Fruit fly (Drosophila melanogaster) whole organism, prepupa: ENCODE data around the gene CG33939.

Source experiments
- Blimp-1 ChIP-seq: fragments of 200-800 bp; sonication (Bioruptor generic); optimal IDR thresholded peaks from 3 replicates; lab custom pipeline; 2017; ENCODE audit warnings: missing biosample characterization, missing genetic modification characterization, mild to moderate bottlenecking, moderate library complexity, missing genetic modification reagents
- CG10669 ChIP-seq: fragments of 200-800 bp; sonication (Bioruptor generic); optimal IDR thresholded peaks from 3 replicates; lab custom pipeline; 2018; ENCODE audit warnings: missing biosample characterization, mild to moderate bottlenecking, missing genetic modification characterization, moderate library complexity
- CG11762 ChIP-seq: fragments of 200-800 bp; sonication (Bioruptor generic); optimal IDR thresholded peaks from 3 replicates; lab custom pipeline; 2016; ENCODE audit warnings: missing biosample characterization, missing genetic modification characterization; ENCODE audit not compliant: insufficient read depth
- CG11902 ChIP-seq: fragments of 200-800 bp; sonication (Bioruptor generic); optimal IDR thresholded peaks from 3 replicates; lab custom pipeline; 2016; ENCODE audit warnings: missing biosample characterization, missing genetic modification characterization
- CG15336 ChIP-seq: fragments of 200-800 bp; sonication (Bioruptor generic); IDR thresholded peaks from 2 replicates; pipeline ENCODE4 v1.3.6; 2022; ENCODE audit warnings: missing biosample characterization, missing genetic modification characterization
- CG1621 ChIP-seq: fragments of 200-800 bp; sonication (Bioruptor generic); optimal IDR thresholded peaks from 3 replicates; lab custom pipeline; 2018; ENCODE audit warnings: missing biosample characterization, mild to moderate bottlenecking, missing genetic modification characterization
- CG3032 ChIP-seq: fragments of 200-800 bp; optimal IDR thresholded peaks from 2 replicates; lab custom pipeline; 2019; ENCODE audit warnings: missing biosample characterization, mild to moderate bottlenecking, missing genetic modification characterization, moderate library complexity
- CG31627 ChIP-seq: fragments of 200-800 bp; sonication (Bioruptor generic); optimal IDR thresholded peaks from 3 replicates; lab custom pipeline; 2016; ENCODE audit warnings: missing biosample characterization, missing genetic modification characterization
- CG32006 ChIP-seq: fragments of 200-800 bp; sonication (Bioruptor generic); optimal IDR thresholded peaks from 3 replicates; lab custom pipeline; 2017; ENCODE audit warnings: missing biosample characterization, mild to moderate bottlenecking, missing genetic modification characterization
- CG3919 ChIP-seq: fragments of 200-800 bp; sonication (Bioruptor generic); optimal IDR thresholded peaks from 3 replicates; lab custom pipeline; 2016; ENCODE audit warnings: missing biosample characterization, missing genetic modification characterization
- CG4318 ChIP-seq: fragments of 200-800 bp; sonication (Bioruptor generic); optimal IDR thresholded peaks from 3 replicates; lab custom pipeline; 2017; ENCODE audit warnings: missing biosample characterization, mild to moderate bottlenecking, missing genetic modification characterization
- CG6276 ChIP-seq: fragments of 200-800 bp; sonication (Bioruptor generic); optimal IDR thresholded peaks from 2 replicates; lab custom pipeline; 2017; ENCODE audit warnings: missing biosample characterization, mild to moderate bottlenecking, missing genetic modification characterization
- CG6792 ChIP-seq: fragments of 200-800 bp; sonication (Bioruptor generic); optimal IDR thresholded peaks from 3 replicates; lab custom pipeline; 2016; ENCODE audit warnings: missing biosample characterization, missing genetic modification characterization
- CG6808 ChIP-seq: fragments of 200-800 bp; sonication (Bioruptor generic); optimal IDR thresholded peaks from 3 replicates; lab custom pipeline; 2017; ENCODE audit warnings: missing biosample characterization, missing genetic modification characterization, mild to moderate bottlenecking, moderate library complexity, missing genetic modification reagents
- CG6854 ChIP-seq: fragments of 200-800 bp; sonication (Bioruptor generic); optimal IDR thresholded peaks from 2 replicates; lab custom pipeline; 2017; ENCODE audit warnings: missing biosample characterization, mild to moderate bottlenecking, missing genetic modification characterization
- CG7368 ChIP-seq: fragments of 200-800 bp; sonication (Bioruptor generic); optimal IDR thresholded peaks from 3 replicates; lab custom pipeline; 2016; ENCODE audit warnings: missing biosample characterization, missing genetic modification characterization
- CG8119 ChIP-seq: fragments of 200-800 bp; sonication (Bioruptor generic); IDR thresholded peaks from 3 replicates; pipeline ENCODE4 v1.3.6; 2022; ENCODE audit warnings: missing biosample characterization, missing genetic modification characterization
- CG8319 ChIP-seq: fragments of 200-800 bp; sonication (Bioruptor generic); optimal IDR thresholded peaks from 3 replicates; lab custom pipeline; 2016; ENCODE audit warnings: missing biosample characterization, missing genetic modification characterization
- CG8632 ChIP-seq: fragments of 200-800 bp; sonication (Bioruptor generic); optimal IDR thresholded peaks from 3 replicates; lab custom pipeline; 2016; ENCODE audit warnings: missing biosample characterization, missing genetic modification characterization
- CG9139 ChIP-seq: fragments of 200-800 bp; sonication (Bioruptor generic); optimal IDR thresholded peaks from 3 replicates; lab custom pipeline; 2017; ENCODE audit warnings: missing biosample characterization, mild to moderate bottlenecking, missing genetic modification characterization
- Eip75B ChIP-seq: fragments of 200-800 bp; sonication (Bioruptor generic); optimal IDR thresholded peaks from 3 replicates; lab custom pipeline; 2016; ENCODE audit warnings: missing biosample characterization, missing genetic modification characterization
- Eip78C ChIP-seq: fragments of 200-800 bp; sonication (Bioruptor generic); peaks from one replicate; lab custom pipeline; 2016; ENCODE audit warnings: missing biosample characterization, missing genetic modification characterization
- Eip93F ChIP-seq: fragments of 200-800 bp; sonication (Bioruptor generic); optimal IDR thresholded peaks from 2 replicates; lab custom pipeline; 2016; ENCODE audit warnings: missing biosample characterization, mild to moderate bottlenecking, missing genetic modification characterization
- Ets21C ChIP-seq: fragments of 200-800 bp; sonication (Bioruptor generic); optimal IDR thresholded peaks from 3 replicates; lab custom pipeline; 2016; ENCODE audit warnings: missing biosample characterization, missing genetic modification characterization
- Ets96B ChIP-seq: fragments of 200-800 bp; optimal IDR thresholded peaks from 2 replicates; lab custom pipeline; 2019; ENCODE audit warnings: missing biosample characterization, mild to moderate bottlenecking, missing genetic modification characterization, moderate library complexity
- Hr39 ChIP-seq: fragments of 200-800 bp; sonication (Bioruptor generic); optimal IDR thresholded peaks from 2 replicates; lab custom pipeline; 2016; ENCODE audit warnings: missing biosample characterization, missing genetic modification characterization
- Hr4 ChIP-seq: fragments of 200-800 bp; sonication (Bioruptor generic); optimal IDR thresholded peaks from 3 replicates; lab custom pipeline; 2016; ENCODE audit warnings: missing biosample characterization, missing genetic modification characterization
- Met ChIP-seq: fragments of 200-800 bp; sonication (Bioruptor generic); optimal IDR thresholded peaks from 3 replicates; lab custom pipeline; 2016; ENCODE audit warnings: missing biosample characterization, missing genetic modification characterization
- OdsH ChIP-seq: fragments of 200-800 bp; sonication (Bioruptor generic); optimal IDR thresholded peaks from 3 replicates; lab custom pipeline; 2016; ENCODE audit warnings: missing biosample characterization, missing genetic modification characterization
- Smox ChIP-seq: fragments of 200-800 bp; sonication (Bioruptor generic); optimal IDR thresholded peaks from 3 replicates; lab custom pipeline; 2016; ENCODE audit warnings: missing biosample characterization, missing genetic modification characterization
- achi ChIP-seq: fragments of 200-800 bp; sonication (Bioruptor generic); optimal IDR thresholded peaks from 3 replicates; lab custom pipeline; 2016; ENCODE audit warnings: missing biosample characterization, missing genetic modification characterization
- acj6 ChIP-seq: fragments of 200-800 bp; sonication (Bioruptor generic); optimal IDR thresholded peaks from 3 replicates; lab custom pipeline; 2016; ENCODE audit warnings: missing biosample characterization, missing genetic modification characterization
- cyc ChIP-seq: fragments of 200-800 bp; sonication (Bioruptor generic); optimal IDR thresholded peaks from 3 replicates; lab custom pipeline; 2016; ENCODE audit warnings: missing biosample characterization, missing genetic modification characterization
- dac ChIP-seq: fragments of 200-800 bp; sonication (Bioruptor generic); optimal IDR thresholded peaks from 2 replicates; lab custom pipeline; 2017; ENCODE audit warnings: missing biosample characterization, mild to moderate bottlenecking, missing genetic modification characterization
- dsx ChIP-seq: fragments of 200-800 bp; optimal IDR thresholded peaks from 3 replicates; lab custom pipeline; 2019; ENCODE audit warnings: missing biosample characterization, mild to moderate bottlenecking, missing genetic modification characterization, moderate library complexity; ENCODE audit not compliant: poor library complexity, severe bottlenecking
- eg ChIP-seq: fragments of 200-800 bp; sonication (Bioruptor generic); IDR thresholded peaks from 3 replicates; pipeline ENCODE4 v1.3.6; 2022; ENCODE audit warnings: missing biosample characterization, missing genetic modification characterization
- esn ChIP-seq: fragments of 200-800 bp; sonication (Bioruptor generic); optimal IDR thresholded peaks from 2 replicates; lab custom pipeline; 2016; ENCODE audit warnings: missing biosample characterization, mild to moderate bottlenecking, missing genetic modification characterization, moderate library complexity
- fd85E ChIP-seq: fragments of 200-800 bp; sonication (Bioruptor generic); optimal IDR thresholded peaks from 3 replicates; lab custom pipeline; 2016; ENCODE audit warnings: missing biosample characterization, missing genetic modification characterization
- fkh ChIP-seq: fragments of 200-800 bp; sonication (Bioruptor generic); optimal IDR thresholded peaks from 3 replicates; lab custom pipeline; 2017; ENCODE audit warnings: missing biosample characterization, mild to moderate bottlenecking, missing genetic modification characterization, moderate library complexity
- lz ChIP-seq: fragments of 200-800 bp; sonication (Bioruptor generic); optimal IDR thresholded peaks from 3 replicates; lab custom pipeline; 2016; ENCODE audit warnings: missing biosample characterization, missing genetic modification characterization
- net ChIP-seq: fragments of 200-800 bp; sonication (Bioruptor generic); optimal IDR thresholded peaks from 3 replicates; lab custom pipeline; 2016; ENCODE audit warnings: missing biosample characterization, missing genetic modification characterization
- pdm3 ChIP-seq: fragments of 200-800 bp; sonication (Bioruptor generic); optimal IDR thresholded peaks from 3 replicates; lab custom pipeline; 2016; ENCODE audit warnings: missing biosample characterization, missing genetic modification characterization
- salr ChIP-seq, 2 experiments: fragments of 200-800 bp; sonication (Bioruptor generic); optimal IDR thresholded peaks; 3 replicates each; lab custom pipeline; 2016 to 2018; ENCODE audit warnings: missing biosample characterization in 2 of 2, missing genetic modification characterization in 2 of 2, mild to moderate bottlenecking in 1 of 2
- ss ChIP-seq, 2 experiments: fragments of 200-800 bp; sonication (Bioruptor generic); optimal IDR thresholded peaks; 2 replicates in 1 of 2; 3 replicates in 1 of 2; lab custom pipeline; 2017 to 2018; ENCODE audit warnings: mild to moderate bottlenecking in 2 of 2, missing biosample characterization in 2 of 2, missing genetic modification characterization in 2 of 2, moderate library complexity in 1 of 2
- svp ChIP-seq: fragments of 200-800 bp; sonication (Bioruptor generic); peaks from one replicate; lab custom pipeline; 2016; ENCODE audit warnings: missing biosample characterization, missing genetic modification characterization
- topi ChIP-seq: fragments of 200-800 bp; sonication (Bioruptor generic); optimal IDR thresholded peaks from 3 replicates; lab custom pipeline; 2016; ENCODE audit warnings: missing biosample characterization, missing genetic modification characterization

CG33939 gene

DNA sequence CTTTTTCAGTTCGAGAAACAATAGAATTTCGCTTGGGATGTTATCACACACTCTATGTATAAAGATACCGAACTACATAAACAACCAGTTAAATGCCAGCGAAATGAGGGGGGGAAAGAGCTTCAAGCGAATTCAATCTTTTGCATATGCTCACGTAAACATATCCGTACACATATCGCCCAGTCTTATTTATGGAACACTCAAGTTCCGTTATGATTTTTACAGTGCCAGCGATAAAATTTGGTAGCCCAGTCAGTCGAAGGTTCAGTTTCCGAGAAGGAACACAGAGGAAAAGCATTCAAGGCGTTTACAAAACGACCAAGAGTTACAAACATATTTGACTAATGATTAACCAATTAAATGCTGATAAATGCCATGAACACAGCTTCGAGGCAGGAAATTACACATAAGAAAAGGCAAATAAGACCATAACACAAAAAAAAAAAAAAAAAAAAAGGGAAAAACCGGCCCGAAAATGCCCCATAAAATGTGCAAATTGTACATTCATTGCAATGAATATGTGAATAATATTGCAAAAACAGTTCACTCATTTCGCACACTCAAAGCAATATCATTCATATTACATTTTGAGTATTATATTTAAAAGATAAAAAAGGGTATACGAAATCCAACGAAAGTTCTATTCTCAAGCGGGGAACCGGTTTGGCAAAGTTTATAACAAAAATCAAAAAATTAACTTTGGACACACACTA, 25.7 kb downstream of the CG33939 start (continued):
- TF ChIP-seq CG4318 = no peak
- TF ChIP-seq Eip78C (GFP tag; lab: Kevin White, UChicago) = peak; percentile 84
- peak; percentile 1 for TF ChIP-seq CG32006 (GFP tag; lab: Kevin White, UChicago)
- TF ChIP-seq Eip93F (GFP tag; lab: Kevin White, UChicago) = peak; percentile 12
- no peak for TF ChIP-seq CG1621 (tag; lab: Kevin White, UChicago)
- TF ChIP-seq CG8319 = no peak
- no peak for TF ChIP-seq Eip75B (GFP tag; lab: Kevin White, UChicago)
- no peak for TF ChIP-seq CG6854
- peak; percentile 19 for TF ChIP-seq acj6
- TF ChIP-seq CG15336 (GFP tag; lab: Robert Waterston, UW) = no peak
- TF ChIP-seq CG6808 = no peak
- peak; percentile 34 for TF ChIP-seq pdm3 (GFP tag; lab: Kevin White, UChicago)
- no peak for TF ChIP-seq achi (GFP tag; lab: Kevin White, UChicago)
- TF ChIP-seq CG8632 (GFP tag; lab: Kevin White, UChicago) = no peak
- peak; percentile 50 for TF ChIP-seq Hr39
- no peak for TF ChIP-seq CG3919 (GFP tag; lab: Kevin White, UChicago)
- TF ChIP-seq CG9139 (GFP tag; lab: Kevin White, UChicago) = no peak
- TF ChIP-seq cyc = peak; percentile 5
- no peak for TF ChIP-seq CG11902 (GFP tag; lab: Kevin White, UChicago)
- TF ChIP-seq lz (GFP tag; lab: Kevin White, UChicago) = peak; percentile 57

DNA sequence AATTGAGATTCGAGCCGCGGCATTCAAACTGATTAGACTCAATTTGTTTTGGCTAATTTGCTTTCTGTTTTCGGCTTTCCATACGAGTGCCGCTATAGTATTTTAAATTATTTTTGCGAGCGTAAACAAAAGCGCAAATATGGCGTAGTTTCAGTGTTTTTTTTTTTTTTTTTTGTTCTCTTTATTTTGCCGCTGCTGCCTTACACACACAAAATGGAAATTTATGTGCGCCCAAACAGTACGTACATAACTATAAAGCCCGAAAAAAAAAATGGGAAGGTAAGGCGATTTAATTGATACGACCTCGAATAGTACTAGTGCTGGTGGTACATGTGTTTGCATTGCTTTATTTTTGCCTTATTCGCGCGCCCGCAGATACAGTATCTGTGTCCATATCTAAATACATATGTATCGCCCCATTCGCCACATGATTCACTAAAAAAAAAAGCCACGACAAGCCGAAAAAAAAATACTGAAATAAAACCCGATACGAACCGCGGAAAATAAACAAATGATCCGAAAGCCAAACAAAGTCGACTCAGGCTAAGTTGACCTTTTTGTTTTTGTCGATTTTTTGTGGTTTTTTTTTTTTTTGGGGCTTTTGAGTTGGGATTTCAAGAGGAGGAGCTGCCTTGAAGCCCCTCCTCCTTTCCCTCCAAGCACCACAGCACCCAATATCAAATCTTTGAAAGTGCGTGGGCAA, 26.6 kb downstream of the CG33939 start:
- TF ChIP-seq Hr39 = no peak
- TF ChIP-seq CG9139 (GFP tag; lab: Kevin White, UChicago) = no peak
- TF ChIP-seq achi (GFP tag; lab: Kevin White, UChicago) = no peak
- TF ChIP-seq CG32006 (GFP tag; lab: Kevin White, UChicago) = peak; percentile 13
- peak in 1 of 2 experiments; percentile 26 for TF ChIP-seq ss (GFP tag; optimal IDR thresholded peaks at IDR 0.05; lab: Kevin White, UChicago)
- no peak for TF ChIP-seq CG3032 (tag; lab: Kevin White, UChicago)
- TF ChIP-seq OdsH (GFP tag; lab: Kevin White, UChicago) = no peak
- TF ChIP-seq fkh (GFP tag; lab: Kevin White, UChicago) = peak; percentile 24
- TF ChIP-seq CG11762 (GFP tag; lab: Kevin White, UChicago) = no peak
- no peak for TF ChIP-seq dac
- no peak for TF ChIP-seq Ets96B
- TF ChIP-seq net (GFP tag; lab: Kevin White, UChicago) = no peak
- no peak for TF ChIP-seq Smox (GFP tag; lab: Kevin White, UChicago)
- TF ChIP-seq Blimp-1 = no peak
- no peak for TF ChIP-seq CG7368 (GFP tag; lab: Kevin White, UChicago)
- TF ChIP-seq Met (GFP tag; lab: Kevin White, UChicago) = no peak
- TF ChIP-seq Ets21C (GFP tag; lab: Kevin White, UChicago) = no peak
- TF ChIP-seq CG6276 (GFP tag; lab: Kevin White, UChicago) = no peak
- TF ChIP-seq Hr4 = no peak
- TF ChIP-seq Eip75B (GFP tag; lab: Kevin White, UChicago) = no peak
- TF ChIP-seq CG31627 = no peak
- TF ChIP-seq CG11902 (GFP tag; lab: Kevin White, UChicago) = no peak
- TF ChIP-seq CG6854 = no peak
- TF ChIP-seq cyc = no peak
- no peak for TF ChIP-seq acj6
- 0 out of 3 replicates have a peak, but pooled peaks have one; percentile 27 for TF ChIP-seq CG8119 (GFP tag; lab: Robert Waterston, UW)
- peak; percentile 49; the same call in 1 of the 3 replicates for TF ChIP-seq eg (GFP tag; lab: Robert Waterston, UW)
- no peak for TF ChIP-seq salr (GFP tag; optimal IDR thresholded peaks at IDR 0.05; lab: Kevin White, UChicago)
- no peak for TF ChIP-seq dsx (GFP tag; lab: Kevin White, UChicago)
- TF ChIP-seq svp (GFP tag; lab: Kevin White, UChicago) = peak; percentile 16
- no peak for TF ChIP-seq CG6792 (GFP tag; lab: Kevin White, UChicago)
- no peak for TF ChIP-seq topi (GFP tag; lab: Kevin White, UChicago)
- TF ChIP-seq CG15336 (GFP tag; lab: Robert Waterston, UW) = 0 out of 2 replicates have a peak, but pooled peaks have one; percentile 8
- TF ChIP-seq fd85E (GFP tag; lab: Kevin White, UChicago) = no peak
- peak; percentile 4 for TF ChIP-seq Eip93F (GFP tag; lab: Kevin White, UChicago)
- TF ChIP-seq CG1621 (tag; lab: Kevin White, UChicago) = no peak
- no peak for TF ChIP-seq esn (GFP tag; lab: Kevin White, UChicago)
- TF ChIP-seq CG10669 (GFP tag; lab: Kevin White, UChicago) = no peak
